Worm (Caenorhabditis elegans) whole organism, early embryonic: ENCODE data around the gene srx-115.

ENCODE experiments used
- F13C5.2 ChIP-seq: sonication (generic microtip); optimal IDR thresholded peaks from 2 replicates; lab custom pipeline; 2017; ENCODE audit warnings: mild to moderate bottlenecking, missing genetic modification characterization, inconsistent platforms, missing compliant biosample characterization
- aly-1 ChIP-seq: sonication (generic microtip); optimal IDR thresholded peaks from 2 replicates; lab custom pipeline; 2016; ENCODE audit warnings: missing genetic modification characterization, missing compliant biosample characterization
- ama-1 ChIP-seq: fragments of 150-350 bp; optimal IDR thresholded peaks from 2 replicates; lab custom pipeline; 2014
- ceh-13 ChIP-seq: fragments of 200-800 bp; sonication (Bioruptor generic); optimal IDR thresholded peaks from 2 replicates; lab custom pipeline; 2018; ENCODE audit warnings: mild to moderate bottlenecking, missing genetic modification characterization, missing compliant biosample characterization
- ets-7 ChIP-seq: sonication (generic microtip); optimal IDR thresholded peaks from 2 replicates; lab custom pipeline; 2016; ENCODE audit warnings: missing genotype, missing genetic modification characterization, missing compliant biosample characterization
- flt-1 ChIP-seq: fragments of 200-800 bp; sonication (Bioruptor generic); IDR thresholded peaks from 2 replicates; pipeline ENCODE4 v1.3.6; 2022; ENCODE audit warnings: missing genetic modification characterization, missing compliant biosample characterization
- hmbx-1 ChIP-seq: sonication (generic microtip); optimal IDR thresholded peaks from 2 replicates; lab custom pipeline; 2016; ENCODE audit warnings: mild to moderate bottlenecking, missing genetic modification characterization, missing compliant biosample characterization
- hnd-1 ChIP-seq: sonication (generic microtip); optimal IDR thresholded peaks from 2 replicates; lab custom pipeline; 2016; ENCODE audit warnings: missing genetic modification characterization, missing compliant biosample characterization
- pes-1 ChIP-seq: fragments of 200-800 bp; sonication (Bioruptor generic); IDR thresholded peaks from 2 replicates; pipeline ENCODE4 v1.3.6; 2022; ENCODE audit warnings: missing genetic modification reagents, missing genetic modification characterization, missing compliant biosample characterization
- scrt-1 ChIP-seq: fragments of 200-800 bp; sonication (Bioruptor generic); IDR thresholded peaks from 2 replicates; pipeline ENCODE4 v1.3.6; 2022; ENCODE audit warnings: missing genetic modification characterization, missing compliant biosample characterization
- sea-1 ChIP-seq: fragments of 200-800 bp; sonication (Bioruptor generic); conservative IDR thresholded peaks from 2 replicates; pipeline ENCODE4 v1.3.6; 2022; ENCODE audit warnings: missing genetic modification characterization, missing compliant biosample characterization
- tbx-11 ChIP-seq: fragments of 200-800 bp; sonication (Bioruptor generic); IDR thresholded peaks from 2 replicates; pipeline ENCODE4 v1.3.6; 2022; ENCODE audit warnings: missing genetic modification characterization, missing compliant biosample characterization
- tra-4 ChIP-seq: sonication (generic microtip); optimal IDR thresholded peaks from 2 replicates; lab custom pipeline; 2017; ENCODE audit warnings: missing genetic modification characterization, missing compliant biosample characterization

- TF ChIP-seq scrt-1 (GFP tag; lab: Robert Waterston, UW) (no peak), ama-1 (no peak), F13C5.2 (tag; lab: Kevin White, UChicago) (no peak), ceh-13 (GFP tag; lab: Kevin White, UChicago) (no peak), tra-4 (tag; lab: Kevin White, UChicago) (no peak), hnd-1 (tag; lab: Kevin White, UChicago) (no peak), hmbx-1 (tag; lab: Kevin White, UChicago) (no peak), ets-7 (tag; lab: Kevin White, UChicago) (no peak), flt-1 (no peak), tbx-11 (no peak), aly-1 (no peak), pes-1 (no peak), sea-1 (GFP tag; lab: Robert Waterston, UW) (no peak)
Measured at ce11 chrV:8765938-8766337, 5.8 kb upstream of the srx-115 start, which contains the start of gene B0507.9.
